Worm (Caenorhabditis elegans) whole organism, L3 larva: ENCODE measurements around the gene K08H2.5.

Source experiments
- ZK546.5 ChIP-seq: sonication (generic microtip); optimal IDR thresholded peaks from 2 replicates; lab custom pipeline; 2017; ENCODE audit warnings: missing biosample characterization, missing genetic modification characterization
- ama-1 ChIP-seq: fragments of 150-350 bp; optimal IDR thresholded peaks from 2 replicates; lab custom pipeline; 2018
- ceh-82 ChIP-seq: fragments of 150-350 bp; optimal IDR thresholded peaks from 2 replicates; lab custom pipeline; 2014; ENCODE audit warnings: missing biosample characterization, missing genetic modification characterization
- elt-2 ChIP-seq: sonication (generic microtip); optimal IDR thresholded peaks from 2 replicates; lab custom pipeline; 2016; ENCODE audit warnings: missing genetic modification reagents, mild to moderate bottlenecking, missing genetic modification characterization, missing compliant biosample characterization
- fos-1 ChIP-seq: fragments of 150-350 bp; optimal IDR thresholded peaks from 2 replicates; lab custom pipeline; 2014; ENCODE audit warnings: missing biosample characterization, missing genetic modification characterization
- nhr-12 ChIP-seq: fragments of 150-350 bp; optimal IDR thresholded peaks from 2 replicates; lab custom pipeline; 2014; ENCODE audit warnings: missing biosample characterization, missing genetic modification characterization
- nhr-76 ChIP-seq: fragments of 150-350 bp; sonication (generic microtip); optimal IDR thresholded peaks from 5 replicates; lab custom pipeline; 2014; ENCODE audit warnings: missing biosample characterization, missing genetic modification characterization

DNA sequence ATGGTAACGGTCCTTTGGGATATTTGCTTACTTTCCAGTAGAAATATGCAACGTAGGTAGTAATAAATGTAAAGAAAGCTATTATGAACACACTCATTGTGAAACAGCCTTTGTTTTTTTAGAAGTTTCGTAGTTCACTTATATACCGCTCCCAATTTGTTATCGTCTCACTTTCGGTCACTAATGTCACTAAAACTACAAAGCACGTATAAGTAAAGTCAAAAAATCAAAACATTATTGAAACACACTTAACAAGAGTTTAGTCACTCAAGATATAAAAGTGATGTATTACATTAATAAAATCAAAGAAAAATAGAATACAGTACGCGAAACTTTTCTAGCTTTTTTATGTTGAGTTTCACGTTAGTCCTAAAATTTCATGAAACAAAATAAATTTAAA, 32.0 kb upstream of the K08H2.5 start, which contains the start of gene cyp-14A3:
- TF ChIP-seq ceh-82 (no peak), ZK546.5 (no peak), ama-1 (lab: Kevin White, UChicago) (no peak), elt-2 (no peak), nhr-76 (no peak), fos-1 (tag; lab: Kevin White, UChicago) (no peak), nhr-12 (tag; lab: Kevin White, UChicago) (no peak)
